Worm (Caenorhabditis elegans) whole organism, young adult: ENCODE results near the gene srbc-23.

Experiments used
- F10E7.11 ChIP-seq: sonication (generic microtip); optimal IDR thresholded peaks from 2 replicates; lab custom pipeline; 2017; ENCODE audit warnings: mild to moderate bottlenecking, missing genetic modification characterization, moderate library complexity, missing compliant biosample characterization
- F49E8.2 ChIP-seq: sonication (generic microtip); optimal IDR thresholded peaks from 3 replicates; lab custom pipeline; 2017; ENCODE audit warnings: missing genetic modification characterization, mild to moderate bottlenecking, missing compliant biosample characterization, antibody characterized with exemption, moderate library complexity; ENCODE audit not compliant: insufficient read depth
- F52B5.7 ChIP-seq: sonication (generic microtip); optimal IDR thresholded peaks from 2 replicates; lab custom pipeline; 2016; ENCODE audit warnings: mild to moderate bottlenecking, missing genetic modification characterization, missing compliant biosample characterization
- F57A8.1 ChIP-seq: fragments of 200-800 bp; sonication (Bioruptor generic); optimal IDR thresholded peaks from 2 replicates; lab custom pipeline; 2018; ENCODE audit warnings: mild to moderate bottlenecking, missing genetic modification characterization, moderate library complexity, missing compliant biosample characterization
- ama-1 ChIP-seq, 3 experiments: fragments of 150-350 bp in 1 of 3; sonication (generic microtip) in 2 of 3; optimal IDR thresholded peaks; 2 replicates each; lab custom pipeline; 2014 to 2018; ENCODE audit warnings: missing biosample characterization in 2 of 3, missing genetic modification characterization in 2 of 3, missing genetic modification reagents in 2 of 3
- cebp-1 ChIP-seq, 2 experiments: fragments of 200-800 bp in 1 of 2; sonication (Bioruptor generic) in 1 of 2; sonication (generic microtip) in 1 of 2; IDR thresholded peaks in 1 of 2; optimal IDR thresholded peaks in 1 of 2; 2 replicates each; pipeline versions ENCODE4 v1.3.6 to Lab custom; 2017 to 2022; ENCODE audit warnings: missing compliant biosample characterization in 2 of 2, missing genetic modification characterization in 2 of 2, mild to moderate bottlenecking in 1 of 2, missing genetic modification reagents in 1 of 2, moderate library complexity in 1 of 2
- dox-1 ChIP-seq: fragments of 200-800 bp; sonication (Bioruptor generic); IDR thresholded peaks from 2 replicates; pipeline ENCODE4 v1.3.6; 2022; ENCODE audit warnings: missing genetic modification reagents, missing genetic modification characterization, missing compliant biosample characterization
- lir-1 ChIP-seq: fragments of 200-800 bp; sonication (Bioruptor generic); conservative IDR thresholded peaks from 2 replicates; pipeline ENCODE4 v1.3.6; 2022; ENCODE audit warnings: missing genetic modification reagents, missing genetic modification characterization, missing compliant biosample characterization
- lsl-1 ChIP-seq: fragments of 200-800 bp; sonication (Bioruptor generic); optimal IDR thresholded peaks from 2 replicates; lab custom pipeline; 2018; ENCODE audit warnings: mild to moderate bottlenecking, missing genetic modification characterization, moderate library complexity, missing compliant biosample characterization
- nhr-80 ChIP-seq: sonication (generic microtip); optimal IDR thresholded peaks from 2 replicates; lab custom pipeline; 2016; ENCODE audit warnings: missing genetic modification characterization, missing compliant biosample characterization
- unc-130 ChIP-seq: sonication (generic microtip); optimal IDR thresholded peaks from 2 replicates; lab custom pipeline; 2016; ENCODE audit warnings: missing genetic modification reagents, missing genetic modification characterization, missing compliant biosample characterization
- ztf-28 ChIP-seq: fragments of 200-800 bp; sonication (Bioruptor generic); IDR thresholded peaks from 2 replicates; pipeline ENCODE4 v1.3.6; 2022; ENCODE audit warnings: missing genetic modification reagents, missing genetic modification characterization, missing compliant biosample characterization
- ztf-6 ChIP-seq: fragments of 200-800 bp; sonication (Bioruptor generic); IDR thresholded peaks from 2 replicates; pipeline ENCODE4 v1.3.6; 2022; ENCODE audit warnings: missing genetic modification reagents, missing genetic modification characterization, missing compliant biosample characterization

- TF ChIP-seq lsl-1 (GFP tag; lab: Kevin White, UChicago) (no peak), cebp-1 (GFP tag; IDR thresholded peaks at IDR 0.05; lab: Robert Waterston, UW) (no peak), cebp-1 (tag; optimal IDR thresholded peaks at IDR 0.05; lab: Kevin White, UChicago) (no peak), lir-1 (GFP tag; lab: Robert Waterston, UW) (no peak), F49E8.2 (tag; lab: Kevin White, UChicago) (no peak), ztf-6 (GFP tag; lab: Robert Waterston, UW) (no peak), F10E7.11 (tag; lab: Kevin White, UChicago) (no peak), F52B5.7 (tag; lab: Kevin White, UChicago) (no peak), ama-1 (optimal IDR thresholded peaks at IDR 0.05; lab: Kevin White, UChicago) (no peak), ama-1 (GFP tag; optimal IDR thresholded peaks at IDR 0.05; lab: Kevin White, UChicago) (no peak), dox-1 (GFP tag; lab: Robert Waterston, UW) (no peak), F57A8.1 (GFP tag; lab: Kevin White, UChicago) (no peak), ztf-28 (no peak), nhr-80 (tag; lab: Kevin White, UChicago) (no peak), unc-130 (GFP tag; lab: Kevin White, UChicago) (no peak)
These were observed 32.1 kb downstream of the srbc-23 start for ce11 chrV:2185486-2185885.
